Fruit fly (Drosophila melanogaster): ENCODE results near the gene Eph.
A peak's percentile ranks its signal among the peaks of the same experiment; 100 is the strongest.

Gene Eph

dm6 chr4:659884-660846, 49.7 kb downstream of the Eph start, which contains the start of gene gw (continued):
- no peak; the same call in 2 of the 3 replicates for TF ChIP-seq tgo (GFP tag; IDR thresholded peaks at IDR 0.05)
- peak; percentile 53; the same call in 1 of the 3 replicates for TF ChIP-seq mld (GFP tag; IDR thresholded peaks at IDR 0.05; ENCODE audit: partially characterized antibody)
- no peak for TF ChIP-seq CG12071 (GFP tag; optimal IDR thresholded peaks at IDR 0.05)
- peak; percentile 58 for TF ChIP-seq pum (GFP tag; optimal IDR thresholded peaks at IDR 0.05)
- peak; percentile 37 for TF ChIP-seq repo (GFP tag; optimal IDR thresholded peaks at IDR 0.05)
- TF ChIP-seq pnt (GFP tag; optimal IDR thresholded peaks at IDR 0.05) = peak; percentile 63
- TF ChIP-seq CG4328 (GFP tag; optimal IDR thresholded peaks at IDR 0.05) = peak; percentile 87
- peak; percentile 67 for TF ChIP-seq CG14441 (GFP tag; IDR thresholded peaks at IDR 0.05)
- peak; percentile 69 for TF ChIP-seq tup (GFP tag; optimal IDR thresholded peaks at IDR 0.05)
- peak; percentile 63 for TF ChIP-seq unc-4 (GFP tag; IDR thresholded peaks at IDR 0.05; ENCODE audit: partially characterized antibody)
- TF ChIP-seq Awh (GFP tag; IDR thresholded peaks at IDR 0.05) = no peak; the same call in 1 of the 2 replicates
- TF ChIP-seq Six4 (GFP tag; optimal IDR thresholded peaks at IDR 0.05) = peak; percentile 66
- TF ChIP-seq Aef1 (GFP tag; IDR thresholded peaks at IDR 0.05) = 0 out of 3 replicates have a peak, but pooled peaks have one; percentile 51
- no peak for TF ChIP-seq slbo (GFP tag; IDR thresholded peaks at IDR 0.05)
- TF ChIP-seq Fer3 (tag; optimal IDR thresholded peaks at IDR 0.05) = peak; percentile 79
- TF ChIP-seq Chrac-16 (GFP tag; optimal IDR thresholded peaks at IDR 0.05) = peak; percentile 78
- peak; percentile 98 for TF ChIP-seq bigmax (GFP tag; optimal IDR thresholded peaks at IDR 0.05)
- TF ChIP-seq cwo (GFP tag; optimal IDR thresholded peaks at IDR 0.05) = no peak
- TF ChIP-seq ase (GFP tag; IDR thresholded peaks at IDR 0.05) = no peak; the same call in 1 of the 3 replicates
- TF ChIP-seq CG34224 (GFP tag; IDR thresholded peaks at IDR 0.05; ENCODE audit: partially characterized antibody) = peak; percentile 20; the same call in 1 of the 3 replicates
- TF ChIP-seq gsb (GFP tag; IDR thresholded peaks at IDR 0.05) = no peak
- TF ChIP-seq peb (GFP tag; IDR thresholded peaks at IDR 0.05) = peak; percentile 43
- no peak for TF ChIP-seq CG18599 (GFP tag; optimal IDR thresholded peaks at IDR 0.05)
- TF ChIP-seq bsh (GFP tag; optimal IDR thresholded peaks at IDR 0.05) = peak in 1 of 2 experiments; percentile 85
- peak; percentile 99 for TF ChIP-seq ssp (GFP tag; IDR thresholded peaks at IDR 0.05)
- no peak for TF ChIP-seq zen2 (GFP tag; IDR thresholded peaks at IDR 0.05; ENCODE audit: partially characterized antibody)
- TF ChIP-seq CG32772 (GFP tag; IDR thresholded peaks at IDR 0.05) = no peak
- TF ChIP-seq CG9609 (GFP tag; optimal IDR thresholded peaks at IDR 0.05) = peak; percentile 47
- TF ChIP-seq CG4617 (GFP tag; optimal IDR thresholded peaks at IDR 0.05; ENCODE audit: borderline replicate concordance) = peak; percentile 75
- TF ChIP-seq mam (GFP tag; optimal IDR thresholded peaks at IDR 0.05) = peak; percentile 75
- TF ChIP-seq Usf (GFP tag; optimal IDR thresholded peaks at IDR 0.05) = no peak
- TF ChIP-seq Gug (GFP tag; IDR thresholded peaks at IDR 0.05) = peak; percentile 50; the same call in 3 of the 4 replicates
- peak; percentile 63 for TF ChIP-seq schlank (tag; optimal IDR thresholded peaks at IDR 0.05)
- no peak for TF ChIP-seq Oli (tag; optimal IDR thresholded peaks at IDR 0.05)
- TF ChIP-seq gcm2 (GFP tag; optimal IDR thresholded peaks at IDR 0.05) = peak; percentile 51
- TF ChIP-seq CG4404 (GFP tag; IDR thresholded peaks at IDR 0.05) = no peak
- TF ChIP-seq B-H2 (GFP tag; optimal IDR thresholded peaks at IDR 0.05) = peak; percentile 89
- no peak; the same call in 2 of the 3 replicates for TF ChIP-seq ken (GFP tag; IDR thresholded peaks at IDR 0.05)
- no peak for TF ChIP-seq Ptx1 (GFP tag; IDR thresholded peaks at IDR 0.05)
- peak; percentile 27 for TF ChIP-seq CG9876 (GFP tag; optimal IDR thresholded peaks at IDR 0.05)
- peak; percentile 53; the same call in 2 of the 3 replicates for TF ChIP-seq HLH4C (GFP tag; IDR thresholded peaks at IDR 0.05; ENCODE audit: partially characterized antibody)
- no peak for TF ChIP-seq toy (GFP tag; IDR thresholded peaks at IDR 0.05)
- peak; percentile 20 for TF ChIP-seq CG15479 (GFP tag; optimal IDR thresholded peaks at IDR 0.05)
- peak; percentile 68 for TF ChIP-seq rib (GFP tag; IDR thresholded peaks at IDR 0.05)
- peak; percentile 75 for TF ChIP-seq Bgb (GFP tag; IDR thresholded peaks at IDR 0.05; ENCODE audit: partially characterized antibody)
- no peak for TF ChIP-seq gcm (GFP tag; optimal IDR thresholded peaks at IDR 0.05)
- peak; percentile 59 for TF ChIP-seq CG12104 (GFP tag; optimal IDR thresholded peaks at IDR 0.05)
- TF ChIP-seq zfh2 (GFP tag; optimal IDR thresholded peaks at IDR 0.05) = peak; percentile 49
